Worm (Caenorhabditis elegans): ENCODE results near the gene Y57G11C.33.

ce11 chrIV:14617985-14618384, 38.9 kb upstream of the Y57G11C.33 start:
- TF ChIP-seq ama-1 (optimal IDR thresholded peaks at IDR 0.05) (no peak), tbx-37 (GFP tag; conservative IDR thresholded peaks at IDR 0.05) (no peak), ceh-13 (GFP tag; optimal IDR thresholded peaks at IDR 0.05) (no peak), F13C5.2 (tag; optimal IDR thresholded peaks at IDR 0.05) (no peak), B0310.2 (tag; optimal IDR thresholded peaks at IDR 0.05) (no peak), tbx-11 (GFP tag; IDR thresholded peaks at IDR 0.05) (no peak), tra-4 (tag; optimal IDR thresholded peaks at IDR 0.05) (no peak), scrt-1 (GFP tag; IDR thresholded peaks at IDR 0.05) (no peak)

Measured in whole organism, early embryonic.